Fruit fly (Drosophila melanogaster): ENCODE measurements around the gene CG46399.

Gene CG46399

DNA sequence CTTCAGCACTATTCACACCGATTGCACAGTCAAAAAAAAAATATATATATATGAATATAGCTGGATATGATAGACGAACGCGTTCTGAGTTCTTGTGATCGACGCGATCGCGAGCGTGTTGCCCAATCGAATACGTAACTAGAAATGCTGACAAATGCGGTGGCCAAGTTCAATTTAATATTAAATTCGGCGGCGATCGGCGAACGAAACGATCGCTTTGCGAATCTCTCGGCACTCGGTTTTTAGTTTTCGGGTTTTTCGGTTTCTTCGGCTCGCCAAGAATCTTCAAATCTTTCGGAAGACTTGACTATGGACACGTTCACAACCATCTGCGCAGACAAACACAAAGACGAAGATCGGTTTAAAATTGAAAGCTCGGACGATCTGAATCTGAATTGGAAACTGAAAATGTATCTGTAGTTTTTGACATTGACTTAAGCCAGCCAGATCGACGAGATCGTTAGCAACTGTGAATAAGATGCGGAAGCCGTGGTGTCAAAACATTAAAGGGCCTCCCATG is 5.8 kb upstream of the CG46399 start, which contains the start of gene CG9521:
TSS of gene CG9521 (minus strand) at position 117 of the 520 bp plus-strand sequence.
- TF ChIP-seq Deaf1 (tag; optimal IDR thresholded peaks at IDR 0.05) (peak; percentile 91), Pdp1 (GFP tag; optimal IDR thresholded peaks at IDR 0.05) (peak in 1 of 2 experiments; percentile 8), CG3163 (GFP tag; optimal IDR thresholded peaks at IDR 0.05) (no peak), CG13894 (tag; optimal IDR thresholded peaks at IDR 0.05) (peak; percentile 95), CG13123 (GFP tag; optimal IDR thresholded peaks at IDR 0.05) (no peak), chinmo (GFP tag; IDR thresholded peaks at IDR 0.05; ENCODE audit: partially characterized antibody) (0 out of 4 replicates have a peak, but pooled peaks have one; percentile 72), Eip74EF (GFP tag; optimal IDR thresholded peaks at IDR 0.05) (peak in 1 of 2 experiments; percentile 24), sd (tag; optimal IDR thresholded peaks at IDR 0.05) (peak; percentile 0)

DNA sequence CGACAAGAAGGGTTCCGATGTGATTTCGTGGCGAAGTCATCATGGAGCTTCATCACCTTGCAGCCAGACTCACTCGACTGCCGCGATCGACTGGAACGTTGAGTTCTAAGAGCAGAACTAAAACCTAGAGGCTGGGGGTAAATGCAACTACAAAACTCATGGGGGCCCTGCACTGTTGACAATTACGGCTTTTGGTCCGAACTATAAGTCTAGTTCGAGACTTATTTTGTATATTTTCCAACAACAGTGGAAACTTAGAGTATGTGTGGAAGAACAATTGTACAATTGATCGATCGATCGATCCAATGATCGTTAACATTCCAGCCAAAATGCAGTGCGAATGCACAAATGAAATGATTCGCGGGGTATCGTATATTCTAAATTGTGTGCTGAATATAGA is 2.8 kb upstream of the CG46399 start, which contains the start of gene CG9519:
TSS of gene CG9519 (minus strand) at position 101 of the 400 bp plus-strand sequence.
- TF ChIP-seq CG6254 (GFP tag; optimal IDR thresholded peaks at IDR 0.05) (no peak), CG34376 (GFP tag; optimal IDR thresholded peaks at IDR 0.05) (no peak), CG32532 (GFP tag; IDR thresholded peaks at IDR 0.05) (no peak), CG17361 (GFP tag; IDR thresholded peaks at IDR 0.05) (no peak), CG7928 (GFP tag; optimal IDR thresholded peaks at IDR 0.05) (no peak), H15 (GFP tag; IDR thresholded peaks at IDR 0.05) (no peak), CG1602 (GFP tag; optimal IDR thresholded peaks at IDR 0.05) (no peak), zen (tag; optimal IDR thresholded peaks at IDR 0.05) (no peak), Med (GFP tag) (no peak), Sry-β (GFP tag; optimal IDR thresholded peaks at IDR 0.05) (no peak), CG15011 (GFP tag; optimal IDR thresholded peaks at IDR 0.05) (no peak), CG15601 (tag; optimal IDR thresholded peaks at IDR 0.05) (no peak), YL-1 (GFP tag; optimal IDR thresholded peaks at IDR 0.05) (no peak), CG10267 (tag; optimal IDR thresholded peaks at IDR 0.05) (no peak)

DNA sequence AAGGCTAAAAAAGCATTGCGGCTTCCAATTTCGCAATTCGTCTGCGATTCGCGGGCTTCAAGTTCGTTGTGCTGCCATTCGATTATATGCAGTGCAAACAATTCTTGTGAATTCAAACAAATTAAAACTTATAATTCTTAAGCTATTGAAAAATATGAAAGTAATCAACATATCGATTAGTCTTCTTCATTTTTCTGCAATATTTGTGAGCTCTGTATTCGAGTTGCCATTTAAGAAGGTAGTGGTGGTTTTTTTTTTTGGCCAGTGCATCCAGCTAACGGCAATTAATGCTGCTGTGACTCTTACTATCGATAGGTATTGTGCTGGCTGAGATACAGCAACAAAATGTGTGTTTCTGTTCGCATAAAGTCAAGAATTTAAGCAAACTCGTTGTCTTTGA is 1.2 kb upstream of the CG46399 start:
- TF ChIP-seq Drgx (GFP tag; IDR thresholded peaks at IDR 0.05) (peak; percentile 62), Lpt (GFP tag; optimal IDR thresholded peaks at IDR 0.05) (no peak), CG2129 (GFP tag; IDR thresholded peaks at IDR 0.05; ENCODE audit: partially characterized antibody) (no peak)

DNA sequence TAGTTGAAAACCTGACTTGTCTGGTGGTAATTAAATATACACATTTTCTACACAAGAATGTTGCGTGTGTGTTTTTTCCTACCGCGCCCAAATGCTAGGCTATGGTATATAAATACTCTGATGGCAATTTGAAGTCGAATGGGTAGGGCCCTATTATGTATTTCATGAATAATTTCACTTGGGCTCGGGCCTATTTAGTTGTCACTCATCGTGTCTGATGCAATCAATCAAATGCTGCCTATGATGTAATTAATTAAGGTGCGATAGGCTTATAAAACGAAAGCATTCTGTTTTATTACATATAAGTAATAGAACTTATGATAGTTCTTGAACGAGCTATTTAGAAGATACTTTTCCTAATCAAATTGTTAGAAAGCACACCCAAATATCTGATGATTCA is 3.4 kb downstream of the CG46399 start:
- TF ChIP-seq tna (GFP tag; IDR thresholded peaks at IDR 0.05; ENCODE audit: partially characterized antibody) = no peak
- peak; percentile 44 for TF ChIP-seq sd (tag; optimal IDR thresholded peaks at IDR 0.05)
- no peak for TF ChIP-seq CG8924 (tag; optimal IDR thresholded peaks at IDR 0.05)
- TF ChIP-seq gcm (GFP tag; optimal IDR thresholded peaks at IDR 0.05) = no peak
- no peak for TF ChIP-seq fd102C (GFP tag; optimal IDR thresholded peaks at IDR 0.05)
- TF ChIP-seq vvl (GFP tag; IDR thresholded peaks at IDR 0.05) = 0 out of 2 replicates have a peak, but pooled peaks have one; percentile 26
- peak in 1 of 2 experiments; percentile 59 for TF ChIP-seq Pdp1 (GFP tag; optimal IDR thresholded peaks at IDR 0.05)
- no peak for TF ChIP-seq mld (GFP tag; IDR thresholded peaks at IDR 0.05; ENCODE audit: partially characterized antibody)
- no peak for TF ChIP-seq Hr78 (GFP tag; optimal IDR thresholded peaks at IDR 0.05)
- no peak for TF ChIP-seq hkb (optimal IDR thresholded peaks at IDR 0.05)
- no peak for TF ChIP-seq hkb (GFP tag; IDR thresholded peaks at IDR 0.05)
- TF ChIP-seq CG13894 (tag; optimal IDR thresholded peaks at IDR 0.05) = no peak
- TF ChIP-seq CG34376 (GFP tag; optimal IDR thresholded peaks at IDR 0.05) = no peak
- TF ChIP-seq sens (GFP tag) = peak; percentile 69
- peak; percentile 25 for TF ChIP-seq Med (GFP tag)
